Fruit fly (Drosophila melanogaster): Measurements from ENCODE around the gene ppk5.

- TF ChIP-seq salm (tag; optimal IDR thresholded peaks at IDR 0.05) (no peak), p53 (GFP tag; optimal IDR thresholded peaks at IDR 0.05) (peak; percentile 48), Ssrp (tag; optimal IDR thresholded peaks at IDR 0.05) (peak; percentile 73), CG34422 (GFP tag; IDR thresholded peaks at IDR 0.05) (0 out of 3 replicates have a peak, but pooled peaks have one; percentile 58), lilli (GFP tag; optimal IDR thresholded peaks at IDR 0.05) (peak; percentile 88), CG2889 (GFP tag; IDR thresholded peaks at IDR 0.05) (0 out of 3 replicates have a peak, but pooled peaks have one; percentile 43), psq (GFP tag; optimal IDR thresholded peaks at IDR 0.05) (no peak), Myb (GFP tag; optimal IDR thresholded peaks at IDR 0.05) (peak; percentile 43), nom (GFP tag; optimal IDR thresholded peaks at IDR 0.05) (no peak)
Measured at dm6 chr3L:21568848-21569372, 34.5 kb downstream of the ppk5 start, which contains the start of the genes CRIF and SMC5.

Data from whole organism, embryonic.